Fruit fly (Drosophila melanogaster): ENCODE data around the gene Syn.
A peak's percentile ranks its signal among the peaks of the same experiment; 100 is the strongest.

Syn gene

DNA sequence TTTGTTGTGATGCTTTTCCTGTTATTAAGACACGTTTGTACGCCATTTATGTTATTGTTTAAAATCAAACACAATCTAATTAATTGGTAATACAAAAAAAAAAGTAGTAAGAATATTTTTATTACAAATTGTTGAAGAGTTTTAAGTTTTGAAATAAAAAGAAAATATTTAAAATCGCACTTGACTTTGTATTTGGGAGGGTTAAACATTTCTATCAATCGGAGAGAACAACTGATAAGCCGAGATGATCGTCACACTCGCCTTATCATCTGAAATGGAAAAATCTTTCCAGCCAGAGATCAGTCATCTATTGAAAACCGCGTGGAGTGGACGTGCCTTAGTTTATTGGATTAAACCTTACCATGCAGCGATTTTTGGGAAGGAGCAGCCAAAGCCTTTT, 60.7 kb downstream of the Syn start, which contains the start of gene CG3999:
CG3999 (plus strand) TSS at position 301 of the 400 bp plus-strand sequence.
- TF ChIP-seq CG17801 (GFP tag; optimal IDR thresholded peaks at IDR 0.05; ENCODE audit: partially characterized antibody) = no peak

DNA sequence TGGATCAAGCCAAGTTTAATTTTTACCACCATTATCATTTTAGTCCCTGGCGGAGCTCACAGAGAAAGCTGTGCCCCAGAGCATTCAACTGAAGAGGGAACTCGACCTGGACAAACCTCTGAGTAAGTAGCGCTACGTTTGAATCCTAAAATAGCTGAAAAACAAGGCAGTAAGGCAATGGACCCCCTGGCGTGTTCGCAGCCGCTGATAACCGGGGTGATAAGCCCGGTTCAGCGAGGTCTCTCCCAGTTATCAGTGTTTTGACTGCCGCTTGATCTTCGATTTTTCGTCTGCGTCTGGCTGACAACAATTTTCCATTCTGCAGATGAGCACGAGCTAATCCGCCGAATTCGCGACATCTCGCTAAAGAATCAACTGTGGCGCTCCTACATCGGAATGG, 61.4 kb downstream of the Syn start:
- TF ChIP-seq CG17801 (GFP tag; optimal IDR thresholded peaks at IDR 0.05; ENCODE audit: partially characterized antibody) = no peak

DNA sequence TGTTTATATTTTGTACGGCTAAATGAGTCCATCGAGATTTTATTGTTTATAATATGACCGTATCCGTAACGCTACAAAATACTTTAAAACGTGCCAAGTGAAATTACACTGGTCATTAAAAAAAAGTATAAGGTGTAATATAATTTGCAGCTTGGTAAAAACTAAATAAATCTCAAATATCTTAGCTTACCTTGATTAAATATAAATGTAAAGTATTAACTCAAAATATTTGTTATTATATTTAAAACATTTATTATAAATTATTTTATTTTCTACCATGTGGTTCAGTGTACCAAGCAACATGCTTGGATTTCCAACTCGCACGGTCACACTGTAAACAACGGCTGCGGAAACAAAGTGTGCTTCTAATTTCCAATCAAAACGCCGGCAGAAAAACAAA, 71.3 kb downstream of the Syn start, which contains the start of the genes Sirt6 and pont:
Sirt6 (minus strand) TSS at position 50 of the 400 bp plus-strand sequence.
pont (plus strand) TSS at position 324 of the 400 bp plus-strand sequence.
- TF ChIP-seq CG17801 (GFP tag; optimal IDR thresholded peaks at IDR 0.05; ENCODE audit: partially characterized antibody) = peak; percentile 95

DNA sequence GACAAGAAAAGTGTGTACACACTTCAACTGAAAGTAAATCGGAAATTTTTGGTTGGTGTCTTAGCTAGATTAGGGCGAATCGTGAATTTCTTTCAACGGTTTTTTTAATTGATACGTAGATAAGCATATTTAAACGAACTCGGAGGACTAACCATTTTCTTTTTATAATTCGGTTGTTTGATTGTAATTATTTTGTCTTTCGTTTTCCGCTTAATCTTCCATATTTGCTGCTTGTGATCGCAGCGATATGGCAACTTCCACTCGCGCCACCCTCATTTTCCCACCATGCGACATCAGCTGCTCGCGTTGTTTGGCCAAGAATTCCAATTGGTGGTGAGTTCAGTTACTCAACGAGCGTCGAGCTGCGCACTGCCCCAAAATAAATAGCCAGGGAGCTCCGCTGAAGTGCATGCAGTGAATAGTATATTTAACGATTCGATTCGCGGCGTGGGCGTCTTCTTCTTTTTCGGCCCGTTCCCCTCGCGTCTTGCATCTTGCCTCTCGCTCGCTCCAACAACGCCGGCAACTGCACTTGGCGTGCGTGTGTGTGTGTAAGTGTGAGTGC, 73.6 kb downstream of the Syn start, which contains the start of gene Nuak:
Nuak (plus strand) TSS at position 335 of the 565 bp plus-strand sequence.
- peak; percentile 86 for TF ChIP-seq CG17801 (GFP tag; optimal IDR thresholded peaks at IDR 0.05; ENCODE audit: partially characterized antibody)

DNA sequence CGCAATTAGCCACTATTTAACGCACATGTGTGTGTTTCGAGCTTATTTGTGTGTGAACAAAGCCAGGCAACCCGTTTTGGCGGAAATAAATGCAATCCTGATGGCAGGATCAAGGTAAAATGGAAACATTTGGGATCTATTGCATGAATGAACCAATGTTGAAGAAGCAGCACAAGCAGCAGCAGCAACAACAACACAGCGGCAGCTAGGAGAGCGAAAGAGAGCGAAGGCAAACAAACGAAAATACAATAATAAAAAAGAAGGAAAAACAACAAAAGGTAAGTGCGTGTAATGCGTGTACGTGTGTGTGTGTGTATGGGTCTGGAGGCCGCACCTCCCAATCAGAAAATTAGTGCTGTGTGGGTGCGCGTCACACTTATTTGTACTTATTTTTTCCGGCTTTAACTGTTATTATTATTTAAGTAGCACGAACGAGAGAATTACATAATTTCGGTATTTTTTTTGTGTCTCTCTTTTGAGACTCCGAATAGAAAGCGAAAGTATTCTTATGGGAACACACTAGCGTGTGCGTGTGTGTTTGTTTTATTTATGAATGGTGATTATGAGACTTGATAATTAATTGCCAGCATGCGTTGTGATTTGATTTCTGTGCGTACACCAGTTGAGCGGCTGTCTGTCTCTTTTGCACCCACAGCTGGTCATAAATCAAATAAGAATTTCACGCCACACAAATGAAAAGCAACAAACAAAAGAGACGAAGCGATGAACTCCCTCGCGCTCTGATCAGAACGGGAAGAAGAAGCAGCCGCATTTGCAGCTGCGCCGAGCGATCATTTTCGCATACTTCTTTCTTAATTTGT, 74.3 kb downstream of the Syn start:
- TF ChIP-seq CG17801 (GFP tag; optimal IDR thresholded peaks at IDR 0.05; ENCODE audit: partially characterized antibody) = no peak

DNA sequence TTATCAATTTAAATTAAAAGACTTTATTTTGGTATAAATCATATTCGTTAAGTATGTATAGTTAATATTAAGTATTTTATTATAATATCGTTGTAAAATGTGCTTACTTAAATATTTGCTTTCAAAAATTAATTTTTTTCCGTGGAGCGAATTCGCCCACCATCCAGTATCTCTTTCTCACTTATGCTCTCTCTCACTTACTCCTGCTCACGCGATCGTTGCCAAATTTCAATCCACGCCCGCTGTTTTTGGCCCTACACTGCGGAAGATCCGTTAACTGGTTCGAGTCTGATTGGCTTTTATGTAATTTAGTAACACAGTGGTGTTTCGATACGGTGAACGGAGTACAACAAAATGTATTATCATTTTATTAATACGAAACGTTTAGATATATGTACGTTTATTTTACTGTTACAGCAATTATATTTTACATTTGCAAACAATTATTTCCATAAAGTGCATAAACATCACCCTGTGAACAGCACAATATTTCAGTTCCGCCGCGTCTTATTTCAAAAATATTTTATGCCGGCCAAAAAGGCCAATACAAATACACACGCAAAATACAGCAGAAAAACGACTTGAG, 75.2 kb downstream of the Syn start:
- TF ChIP-seq CG17801 (GFP tag; optimal IDR thresholded peaks at IDR 0.05; ENCODE audit: partially characterized antibody) = peak; percentile 64

DNA sequence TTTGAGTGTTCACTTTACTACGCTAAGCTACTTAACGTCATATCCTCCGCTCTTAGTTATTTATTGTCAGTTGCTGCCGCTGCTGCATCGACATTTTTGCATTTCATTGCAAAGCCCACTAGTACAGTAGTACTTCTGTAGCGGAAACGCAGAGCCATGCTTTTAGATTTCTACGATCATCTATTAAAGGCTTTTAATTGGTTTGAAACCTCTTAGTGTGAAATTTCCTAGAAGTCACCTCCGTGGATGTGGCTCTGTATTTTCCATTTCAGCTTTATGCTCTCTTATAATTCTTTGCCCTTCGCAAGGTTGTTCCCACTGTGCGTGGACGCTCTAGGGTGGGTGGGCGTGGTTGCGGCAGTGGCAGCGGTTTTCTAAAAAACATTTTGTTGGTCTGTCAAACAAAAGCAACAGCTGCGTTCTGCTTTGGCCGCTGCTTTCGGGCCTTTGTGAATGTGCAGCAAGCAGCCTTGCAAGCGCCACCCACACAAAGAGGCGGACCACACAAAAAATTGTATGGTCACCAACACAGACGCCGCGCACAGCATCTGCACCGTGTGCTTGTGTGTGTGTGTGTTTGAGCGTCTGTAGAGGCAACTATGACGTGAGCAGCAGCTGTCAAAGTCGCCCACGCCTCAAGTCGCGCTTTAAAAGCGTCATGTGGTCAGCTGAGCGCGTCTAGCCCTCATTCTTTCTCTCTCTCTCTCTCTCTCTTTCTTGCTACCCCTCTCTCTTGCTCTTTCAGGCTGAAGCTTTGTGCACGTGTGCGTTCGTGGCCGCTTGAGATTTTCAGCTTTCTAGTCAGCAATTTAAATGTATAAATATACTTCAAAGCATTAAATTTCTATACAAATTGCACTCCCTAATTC, 76.4 kb downstream of the Syn start:
- no peak for TF ChIP-seq CG17801 (GFP tag; optimal IDR thresholded peaks at IDR 0.05; ENCODE audit: partially characterized antibody)

DNA sequence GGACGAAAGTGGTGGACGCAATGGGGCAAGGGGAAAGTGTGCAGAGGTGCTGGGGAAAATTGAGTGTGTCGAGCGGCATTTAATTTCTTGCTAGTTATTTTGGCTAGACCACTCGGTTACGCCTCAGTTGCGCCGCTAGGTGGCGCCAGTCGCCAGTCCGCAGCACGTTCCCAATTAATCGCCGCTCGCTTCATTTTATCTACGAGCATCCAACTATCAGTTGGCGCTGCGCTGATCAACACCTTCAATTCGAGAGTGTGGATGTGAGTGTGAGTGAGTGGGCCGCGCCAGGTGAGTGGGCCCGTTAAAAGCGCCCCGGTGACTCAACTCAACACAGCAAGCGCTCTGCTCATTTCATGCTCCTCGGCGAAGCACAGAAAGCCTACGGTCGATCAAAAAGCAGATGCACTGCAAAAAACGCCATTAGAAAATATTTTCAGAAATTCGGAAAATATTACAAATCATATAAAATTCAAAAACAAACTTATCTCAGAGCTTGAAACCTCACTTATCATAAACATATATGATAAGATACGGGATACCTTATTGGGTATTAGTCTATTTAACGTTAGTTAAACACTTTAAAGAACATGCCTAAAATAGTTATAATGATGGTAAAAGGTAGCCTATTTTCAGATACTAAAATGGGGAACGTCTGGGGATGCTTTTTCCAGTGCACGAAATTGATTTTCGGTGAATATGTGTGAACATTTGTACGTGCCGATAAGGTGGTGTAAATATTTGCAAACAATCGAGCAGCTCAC, 77.8 kb downstream of the Syn start:
- peak; percentile 90 for TF ChIP-seq CG17801 (GFP tag; optimal IDR thresholded peaks at IDR 0.05; ENCODE audit: partially characterized antibody)

DNA sequence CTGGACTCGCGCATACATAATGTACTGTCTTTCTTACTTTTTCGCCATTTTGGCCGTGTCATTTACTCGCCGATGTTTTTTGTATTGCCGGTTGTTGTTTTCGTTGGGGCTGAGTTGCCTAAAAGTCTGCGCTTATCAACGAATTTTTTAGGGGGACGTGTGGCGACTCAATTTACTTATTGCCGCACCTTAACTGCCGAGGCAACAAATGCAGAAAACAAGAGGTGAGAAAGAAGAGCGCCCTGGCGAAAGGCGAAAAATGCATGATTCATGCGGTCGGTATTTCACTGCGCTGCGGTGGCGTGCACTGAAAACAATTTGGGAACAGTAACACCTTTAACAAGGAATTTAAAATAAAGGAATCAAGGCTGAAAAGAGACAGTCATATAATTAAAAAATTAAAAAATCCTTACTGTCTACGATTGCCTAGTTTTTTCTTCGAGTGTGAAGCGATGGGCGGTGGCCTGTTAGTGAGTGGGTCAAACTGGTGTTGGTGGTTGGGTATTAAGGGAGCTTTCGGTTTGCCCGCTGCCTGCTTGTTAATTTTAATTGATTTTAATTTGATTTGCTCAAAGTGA, 78.5 kb downstream of the Syn start:
- peak; percentile 45 for TF ChIP-seq CG17801 (GFP tag; optimal IDR thresholded peaks at IDR 0.05; ENCODE audit: partially characterized antibody)

DNA sequence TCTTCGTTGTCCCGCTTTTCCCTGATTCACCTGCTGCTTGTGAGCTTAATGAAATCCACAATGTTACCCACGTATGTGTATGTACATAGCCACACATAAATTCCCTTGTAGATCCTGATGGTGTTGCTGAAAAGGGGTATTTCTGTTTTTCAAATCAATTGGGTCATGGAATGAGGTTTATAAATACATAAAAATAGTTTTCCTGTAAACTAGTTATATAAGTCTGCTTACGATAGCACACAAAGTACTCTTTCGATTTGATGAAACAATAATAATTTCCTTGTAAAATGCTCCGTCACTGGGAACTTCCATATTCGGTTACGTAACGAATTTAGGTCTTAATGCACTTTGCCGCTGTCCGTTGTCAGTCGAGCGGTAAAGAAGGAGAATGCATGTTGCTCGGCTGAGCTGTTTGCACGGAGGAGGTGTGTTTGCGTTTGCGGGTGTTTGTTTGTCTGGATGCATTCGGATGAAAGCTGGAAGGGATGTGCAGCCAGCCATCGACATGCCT, 79.5 kb downstream of the Syn start:
- no peak for TF ChIP-seq CG17801 (GFP tag; optimal IDR thresholded peaks at IDR 0.05; ENCODE audit: partially characterized antibody)
